Fruit fly (Drosophila melanogaster) whole organism, embryonic: Measurements from ENCODE around the gene Cpr.

Experiments used
- CG1024 ChIP-seq: fragments of 200-800 bp; sonication (Bioruptor generic); IDR thresholded peaks from 2 replicates; pipeline ENCODE4 v1.3.6; 2022; ENCODE audit warnings: missing biosample characterization, missing genetic modification characterization
- CG11456 ChIP-seq: fragments of 200-800 bp; sonication (Bioruptor generic); IDR thresholded peaks from 3 replicates; pipeline ENCODE4 v1.3.6; 2022; ENCODE audit warnings: missing biosample characterization, missing genetic modification characterization
- CG11723 ChIP-seq: fragments of 200-800 bp; sonication (Bioruptor generic); optimal IDR thresholded peaks from 2 replicates; lab custom pipeline; 2017; ENCODE audit warnings: missing biosample characterization, mild to moderate bottlenecking, missing genetic modification characterization
- CG13287 ChIP-seq: fragments of 200-800 bp; sonication (Bioruptor generic); IDR thresholded peaks from 2 replicates; pipeline ENCODE4 v1.3.6; 2022; ENCODE audit warnings: missing biosample characterization, missing genetic modification characterization; ENCODE audit not compliant: partially characterized antibody
- CG13296 ChIP-seq: fragments of 200-800 bp; sonication (Bioruptor generic); optimal IDR thresholded peaks from 3 replicates; lab custom pipeline; 2018; ENCODE audit warnings: missing biosample characterization, mild to moderate bottlenecking, missing genetic modification characterization
- CG14441 ChIP-seq: fragments of 200-800 bp; sonication (Bioruptor generic); IDR thresholded peaks from 2 replicates; pipeline ENCODE4 v1.3.6; 2022; ENCODE audit warnings: missing biosample characterization, missing genetic modification characterization
- CG1792 ChIP-seq: fragments of 200-800 bp; sonication (Bioruptor generic); optimal IDR thresholded peaks from 2 replicates; lab custom pipeline; 2016; ENCODE audit warnings: missing biosample characterization, missing genetic modification characterization
- CG2202 ChIP-seq: fragments of 200-800 bp; sonication (Bioruptor generic); optimal IDR thresholded peaks from 2 replicates; lab custom pipeline; 2018; ENCODE audit warnings: missing biosample characterization, mild to moderate bottlenecking, missing genetic modification characterization
- CG3407 ChIP-seq: fragments of 200-800 bp; sonication (Bioruptor generic); optimal IDR thresholded peaks from 2 replicates; lab custom pipeline; 2018; ENCODE audit warnings: missing biosample characterization, mild to moderate bottlenecking, missing genetic modification characterization
- CG3838 ChIP-seq: fragments of 200-800 bp; sonication (Bioruptor generic); optimal IDR thresholded peaks from 3 replicates; lab custom pipeline; 2016; ENCODE audit warnings: missing biosample characterization, missing genetic modification characterization
- CG4360 ChIP-seq: fragments of 200-800 bp; sonication (Bioruptor generic); IDR thresholded peaks from 2 replicates; pipeline ENCODE4 v1.3.6; 2022; ENCODE audit warnings: missing biosample characterization, missing genetic modification characterization
- CG6254 ChIP-seq: fragments of 200-800 bp; sonication (Bioruptor generic); optimal IDR thresholded peaks from 3 replicates; lab custom pipeline; 2017; ENCODE audit warnings: mild to moderate bottlenecking, missing biosample characterization, missing genetic modification reagents, missing genetic modification characterization
- CG6272 ChIP-seq: fragments of 200-800 bp; sonication (Bioruptor generic); IDR thresholded peaks from 2 replicates; pipeline ENCODE4 v1.3.6; 2022; ENCODE audit warnings: missing biosample characterization, missing genetic modification characterization
- CG7786 ChIP-seq: fragments of 200-800 bp; sonication (Bioruptor generic); optimal IDR thresholded peaks from 2 replicates; lab custom pipeline; 2016; ENCODE audit warnings: missing biosample characterization, missing genetic modification characterization
- CG7928 ChIP-seq: fragments of 200-800 bp; sonication (Bioruptor generic); optimal IDR thresholded peaks from 2 replicates; lab custom pipeline; 2017; ENCODE audit warnings: missing biosample characterization, mild to moderate bottlenecking, missing genetic modification characterization
- CG7987 ChIP-seq: fragments of 200-800 bp; sonication (Bioruptor generic); optimal IDR thresholded peaks from 2 replicates; lab custom pipeline; 2018; ENCODE audit warnings: missing biosample characterization, mild to moderate bottlenecking, missing genetic modification characterization, moderate library complexity
- CG8089 ChIP-seq: fragments of 200-800 bp; sonication (Bioruptor generic); optimal IDR thresholded peaks from 3 replicates; lab custom pipeline; 2016; ENCODE audit warnings: missing biosample characterization, missing genetic modification characterization
- CG9609 ChIP-seq: fragments of 200-800 bp; sonication (Bioruptor generic); optimal IDR thresholded peaks from 3 replicates; lab custom pipeline; 2016; ENCODE audit warnings: missing biosample characterization, missing genetic modification characterization
- CG9817 ChIP-seq: fragments of 200-800 bp; sonication (Bioruptor generic); optimal IDR thresholded peaks from 2 replicates; lab custom pipeline; 2018; ENCODE audit warnings: missing biosample characterization, mild to moderate bottlenecking, missing genetic modification characterization, moderate library complexity
- CG9932 ChIP-seq: fragments of 200-800 bp; sonication (Bioruptor generic); IDR thresholded peaks from 2 replicates; pipeline ENCODE4 v1.3.6; 2022; ENCODE audit warnings: missing biosample characterization, missing genetic modification characterization
- Gug ChIP-seq: fragments of 200-800 bp; sonication (Bioruptor generic); IDR thresholded peaks from 4 replicates; pipeline ENCODE4 v1.3.6; 2022; ENCODE audit warnings: missing biosample characterization, missing genetic modification characterization
- HLHmδ ChIP-seq: fragments of 200-800 bp; sonication (Bioruptor generic); optimal IDR thresholded peaks from 2 replicates; lab custom pipeline; 2018; ENCODE audit warnings: missing biosample characterization, mild to moderate bottlenecking, missing genetic modification characterization, moderate library complexity
- Jarid2 ChIP-seq: fragments of 200-800 bp; sonication (Bioruptor generic); optimal IDR thresholded peaks from 3 replicates; lab custom pipeline; 2017; ENCODE audit warnings: mild to moderate bottlenecking, missing biosample characterization, missing genetic modification reagents, missing genetic modification characterization
- MTF-1 ChIP-seq: fragments of 200-800 bp; sonication (Bioruptor generic); optimal IDR thresholded peaks from 2 replicates; lab custom pipeline; 2018; ENCODE audit warnings: missing biosample characterization, mild to moderate bottlenecking, missing genetic modification characterization, borderline replicate concordance
- Nf-YB ChIP-seq: fragments of 200-800 bp; sonication (Bioruptor generic); optimal IDR thresholded peaks from 3 replicates; lab custom pipeline; 2019; ENCODE audit warnings: missing biosample characterization, mild to moderate bottlenecking, missing genetic modification characterization, moderate library complexity
- NfI ChIP-seq: fragments of 200-800 bp; sonication (Bioruptor generic); optimal IDR thresholded peaks from 3 replicates; lab custom pipeline; 2018; ENCODE audit warnings: missing biosample characterization, mild to moderate bottlenecking, missing genetic modification characterization, moderate library complexity
- Ptx1 ChIP-seq: fragments of 200-800 bp; sonication (Bioruptor generic); IDR thresholded peaks from 2 replicates; pipeline ENCODE4 v1.3.6; 2022; ENCODE audit warnings: missing biosample characterization, missing genetic modification characterization
- Rfx ChIP-seq: fragments of 200-800 bp; sonication (Bioruptor generic); IDR thresholded peaks from 2 replicates; pipeline ENCODE4 v1.3.6; 2022; ENCODE audit warnings: missing biosample characterization, missing genetic modification characterization
- Trl ChIP-seq, 3 experiments: fragments of >200 bp in 2 of 3; fragments of 200-800 bp in 1 of 3; sonication (Bioruptor generic) in 1 of 3; optimal IDR thresholded peaks; 2 replicates in 1 of 3; 3 replicates in 2 of 3; lab custom pipeline; 2016 to 2017; ENCODE audit warnings: missing biosample characterization in 1 of 3, missing genetic modification characterization in 1 of 3
- abd-A ChIP-seq: fragments of 200-800 bp; sonication (Bioruptor generic); optimal IDR thresholded peaks from 3 replicates; lab custom pipeline; 2019; ENCODE audit warnings: missing biosample characterization, mild to moderate bottlenecking, missing genetic modification characterization, moderate library complexity
- bab2 ChIP-seq: fragments of 200-800 bp; sonication (Bioruptor generic); optimal IDR thresholded peaks from 2 replicates; lab custom pipeline; 2016; ENCODE audit warnings: missing biosample characterization, missing genetic modification characterization
- br ChIP-seq: fragments of >200 bp; optimal IDR thresholded peaks from 2 replicates; lab custom pipeline; 2017
- chinmo ChIP-seq: fragments of 200-800 bp; sonication (Bioruptor generic); IDR thresholded peaks from 4 replicates; pipeline ENCODE4 v1.3.6; 2022; ENCODE audit warnings: missing biosample characterization, missing genetic modification characterization; ENCODE audit not compliant: partially characterized antibody
- en ChIP-seq: fragments of 200-800 bp; sonication (Bioruptor generic); optimal IDR thresholded peaks from 2 replicates; lab custom pipeline; 2016; ENCODE audit warnings: missing biosample characterization, missing genetic modification characterization
- fd3F ChIP-seq: fragments of 200-800 bp; sonication (Bioruptor generic); optimal IDR thresholded peaks from 2 replicates; lab custom pipeline; 2018; ENCODE audit warnings: missing biosample characterization, mild to moderate bottlenecking, missing genetic modification characterization, moderate library complexity
- ftz-f1 ChIP-seq: fragments of 200-800 bp; sonication (Bioruptor generic); optimal IDR thresholded peaks from 2 replicates; lab custom pipeline; 2016; ENCODE audit warnings: missing biosample characterization, missing genetic modification characterization
- hth ChIP-seq: fragments of >200 bp; optimal IDR thresholded peaks from 2 replicates; lab custom pipeline; 2017; ENCODE audit warnings: inconsistent platforms
- jing ChIP-seq: fragments of 200-800 bp; sonication (Bioruptor generic); optimal IDR thresholded peaks from 2 replicates; lab custom pipeline; 2018; ENCODE audit warnings: missing biosample characterization, mild to moderate bottlenecking, missing genetic modification characterization
- ken ChIP-seq: fragments of 200-800 bp; sonication (Bioruptor generic); IDR thresholded peaks from 3 replicates; pipeline ENCODE4 v1.3.6; 2022; ENCODE audit warnings: missing biosample characterization, missing genetic modification characterization
- mirr ChIP-seq: fragments of 200-800 bp; sonication (Bioruptor generic); optimal IDR thresholded peaks from 3 replicates; lab custom pipeline; 2018; ENCODE audit warnings: missing biosample characterization, mild to moderate bottlenecking, missing genetic modification characterization
- mld ChIP-seq: fragments of 200-800 bp; sonication (Bioruptor generic); IDR thresholded peaks from 3 replicates; pipeline ENCODE4 v1.3.6; 2022; ENCODE audit warnings: missing biosample characterization, missing genetic modification characterization; ENCODE audit not compliant: partially characterized antibody
- nerfin-2 ChIP-seq: fragments of 200-800 bp; sonication (Bioruptor generic); IDR thresholded peaks from 2 replicates; pipeline ENCODE4 v1.3.6; 2022; ENCODE audit warnings: missing biosample characterization, missing genetic modification characterization; ENCODE audit not compliant: partially characterized antibody
- nom ChIP-seq: fragments of 200-800 bp; sonication (Bioruptor generic); optimal IDR thresholded peaks from 2 replicates; lab custom pipeline; 2017; ENCODE audit warnings: missing biosample characterization, missing genetic modification characterization, mild to moderate bottlenecking, moderate library complexity, missing genetic modification reagents
- pan ChIP-seq, 4 experiments: fragments of >200 bp in 3 of 4; fragments of 200-800 bp in 1 of 4; sonication (Bioruptor generic) in 1 of 4; optimal IDR thresholded peaks in 3 of 4; IDR thresholded peaks in 1 of 4; 2 replicates each; pipeline versions ENCODE4 v1.3.6 to Lab custom; 2017 to 2022; ENCODE audit warnings: missing biosample characterization in 2 of 4, missing genetic modification characterization in 2 of 4, mixed read lengths in 1 of 4
- pb ChIP-seq: fragments of 200-800 bp; sonication (Bioruptor generic); optimal IDR thresholded peaks from 3 replicates; lab custom pipeline; 2016; ENCODE audit warnings: missing biosample characterization, missing genetic modification characterization
- row ChIP-seq: fragments of 200-800 bp; sonication (Bioruptor generic); IDR thresholded peaks from 3 replicates; pipeline ENCODE4 v1.3.6; 2022; ENCODE audit warnings: missing biosample characterization, missing genetic modification characterization
- sr ChIP-seq: fragments of 200-800 bp; sonication (Bioruptor generic); IDR thresholded peaks from 3 replicates; pipeline ENCODE4 v1.3.6; 2022; ENCODE audit warnings: missing biosample characterization, missing genetic modification characterization
- usp ChIP-seq: fragments of >200 bp; optimal IDR thresholded peaks from 2 replicates; lab custom pipeline; 2017; ENCODE audit warnings: missing biosample characterization, missing genetic modification characterization
- wor ChIP-seq: fragments of 200-800 bp; sonication (Bioruptor generic); IDR thresholded peaks from 2 replicates; pipeline ENCODE4 v1.3.6; 2022; ENCODE audit warnings: missing biosample characterization, missing genetic modification characterization
- zen2 ChIP-seq: fragments of 200-800 bp; sonication (Bioruptor generic); IDR thresholded peaks from 3 replicates; pipeline ENCODE4 v1.3.6; 2022; ENCODE audit warnings: missing biosample characterization, missing genetic modification characterization; ENCODE audit not compliant: partially characterized antibody

Cpr gene

dm6 chr2L:6351809-6352182 is 13.2 kb downstream of the Cpr start (continued):
- TF ChIP-seq pb (peak; percentile 54), sr (GFP tag; lab: Robert Waterston, UW) (no peak), CG1792 (GFP tag; lab: Kevin White, UChicago) (peak; percentile 76), abd-A (tag; lab: Kevin White, UChicago) (no peak), fd3F (GFP tag; lab: Kevin White, UChicago) (peak; percentile 86), pan (optimal IDR thresholded peaks at IDR 0.05; lab: Kevin White, UChicago) (no peak), pan (GFP tag; optimal IDR thresholded peaks at IDR 0.05 in 1 of 2, IDR thresholded peaks at IDR 0.05 in 1 of 2) (peak in 1 of 2 experiments; percentile 78), CG13296 (peak; percentile 86), CG9609 (GFP tag; lab: Kevin White, UChicago) (peak; percentile 51), Gug (peak; percentile 74; the same call in 3 of the 4 replicates), CG6254 (GFP tag; lab: Kevin White, UChicago) (no peak), br (lab: Kevin White, UChicago) (no peak), usp (GFP tag; lab: Kevin White, UChicago) (no peak), Jarid2 (GFP tag; lab: Kevin White, UChicago) (peak; percentile 61), CG11456 (GFP tag; lab: Robert Waterston, UW) (peak; percentile 85), jing (GFP tag; lab: Kevin White, UChicago) (peak; percentile 53), row (GFP tag; lab: Robert Waterston, UW) (peak; percentile 96), CG2202 (tag; lab: Kevin White, UChicago) (no peak), CG1024 (GFP tag; lab: Robert Waterston, UW) (peak; percentile 41), mirr (GFP tag; lab: Kevin White, UChicago) (peak; percentile 25), CG7786 (GFP tag; lab: Kevin White, UChicago) (peak; percentile 79), chinmo (no peak), NfI (peak; percentile 89), CG4360 (GFP tag; lab: Robert Waterston, UW) (no peak), Ptx1 (peak; percentile 94), nerfin-2 (no peak), bab2 (GFP tag; lab: Kevin White, UChicago) (peak; percentile 80), ken (GFP tag; lab: Robert Waterston, UW) (peak; percentile 62; the same call in 2 of the 3 replicates), CG7928 (GFP tag; lab: Kevin White, UChicago) (peak; percentile 52), CG8089 (peak; percentile 37), zen2 (GFP tag; lab: Robert Waterston, UW) (no peak), CG9932 (GFP tag; lab: Robert Waterston, UW) (peak; percentile 95), Rfx (GFP tag; lab: Robert Waterston, UW) (peak; percentile 94), HLHmδ (GFP tag; lab: Kevin White, UChicago) (no peak), CG6272 (GFP tag; lab: Robert Waterston, UW) (peak; percentile 88), nom (no peak), CG9817 (tag; lab: Kevin White, UChicago) (peak; percentile 94), wor (peak; percentile 74), MTF-1 (GFP tag; lab: Kevin White, UChicago) (peak; percentile 8), CG14441 (GFP tag; lab: Robert Waterston, UW) (peak; percentile 88), hth (no peak), CG3838 (GFP tag; lab: Kevin White, UChicago) (no peak), Nf-YB (GFP tag; lab: Kevin White, UChicago) (peak; percentile 37), en (GFP tag; lab: Kevin White, UChicago) (peak; percentile 48), CG7987 (GFP tag; lab: Kevin White, UChicago) (peak; percentile 48), mld (GFP tag; lab: Robert Waterston, UW) (no peak), Trl (optimal IDR thresholded peaks at IDR 0.05; lab: Kevin White, UChicago) (no peak), Trl (GFP tag; optimal IDR thresholded peaks at IDR 0.05; lab: Kevin White, UChicago) (peak; percentile 69), CG13287 (GFP tag; lab: Robert Waterston, UW) (no peak), ftz-f1 (GFP tag; lab: Kevin White, UChicago) (no peak), CG3407 (GFP tag; lab: Kevin White, UChicago) (peak; percentile 45), CG11723 (GFP tag; lab: Kevin White, UChicago) (peak; percentile 69)
